Worm (Caenorhabditis elegans) whole organism, L2 larva: ENCODE data around the gene nhr-260.

Experiments used
- C34F6.9 ChIP-seq: fragments of 150-350 bp; optimal IDR thresholded peaks from 2 replicates; lab custom pipeline; 2014; ENCODE audit warnings: missing biosample characterization, missing genetic modification characterization
- F13H6.1 ChIP-seq: sonication (generic microtip); optimal IDR thresholded peaks from 2 replicates; lab custom pipeline; 2016; ENCODE audit warnings: missing genetic modification characterization, missing compliant biosample characterization
- R02D3.7 ChIP-seq: fragments of 150-350 bp; optimal IDR thresholded peaks from 2 replicates; lab custom pipeline; 2014; ENCODE audit warnings: missing biosample characterization, missing genetic modification characterization
- Y55F3AM.14 ChIP-seq: fragments of 200-800 bp; sonication (Bioruptor generic); optimal IDR thresholded peaks from 2 replicates; lab custom pipeline; 2018; ENCODE audit warnings: mild to moderate bottlenecking, missing genetic modification characterization, missing compliant biosample characterization
- ZK546.5 ChIP-seq: sonication (generic microtip); optimal IDR thresholded peaks from 2 replicates; lab custom pipeline; 2017; ENCODE audit warnings: missing biosample characterization, missing genetic modification characterization
- alr-1 ChIP-seq: fragments of 150-350 bp; optimal IDR thresholded peaks from 2 replicates; lab custom pipeline; 2014; ENCODE audit warnings: missing biosample characterization, missing genetic modification characterization
- aly-2 ChIP-seq: fragments of 150-350 bp; optimal IDR thresholded peaks from 2 replicates; lab custom pipeline; 2014; ENCODE audit warnings: missing biosample characterization, missing genetic modification characterization
- blmp-1 ChIP-seq: sonication (generic microtip); optimal IDR thresholded peaks from 2 replicates; lab custom pipeline; 2017; ENCODE audit warnings: missing genetic modification characterization, mild to moderate bottlenecking, missing compliant biosample characterization, antibody characterized with exemption, moderate library complexity; ENCODE audit not compliant: insufficient read depth
- ceh-16 ChIP-seq: fragments of 150-350 bp; optimal IDR thresholded peaks from 2 replicates; lab custom pipeline; 2014; ENCODE audit warnings: missing biosample characterization, missing genetic modification characterization
- ceh-82 ChIP-seq: fragments of 150-350 bp; optimal IDR thresholded peaks from 2 replicates; lab custom pipeline; 2014; ENCODE audit warnings: missing biosample characterization, missing genetic modification characterization
- crh-2 ChIP-seq: sonication (generic microtip); optimal IDR thresholded peaks from 2 replicates; lab custom pipeline; 2017; ENCODE audit warnings: missing biosample characterization, missing genetic modification characterization
- egl-27 ChIP-seq: sonication (generic microtip); optimal IDR thresholded peaks from 3 replicates; lab custom pipeline; 2017; ENCODE audit warnings: missing biosample characterization, missing genetic modification reagents, missing genetic modification characterization
- elt-1 ChIP-seq: fragments of 150-350 bp; optimal IDR thresholded peaks from 2 replicates; lab custom pipeline; 2014; ENCODE audit warnings: missing biosample characterization, missing genetic modification characterization
- elt-3 ChIP-seq: sonication (generic microtip); optimal IDR thresholded peaks from 2 replicates; lab custom pipeline; 2017; ENCODE audit warnings: missing biosample characterization, missing genetic modification characterization
- fos-1 ChIP-seq: fragments of 150-350 bp; optimal IDR thresholded peaks from 2 replicates; lab custom pipeline; 2014; ENCODE audit warnings: missing biosample characterization, missing genetic modification characterization
- lin-11 ChIP-seq: fragments of 150-350 bp; sonication (generic microtip); optimal IDR thresholded peaks from 2 replicates; lab custom pipeline; 2014; ENCODE audit warnings: missing biosample characterization, missing genetic modification characterization, inconsistent platforms, mixed read lengths
- lin-13 ChIP-seq: fragments of 150-350 bp; optimal IDR thresholded peaks from 2 replicates; lab custom pipeline; 2014; ENCODE audit warnings: missing biosample characterization, missing genetic modification reagents, missing genetic modification characterization
- lsy-2 ChIP-seq, 2 experiments: fragments of 150-350 bp in 1 of 2; sonication (generic microtip) in 1 of 2; optimal IDR thresholded peaks; 2 replicates each; lab custom pipeline; 2014 to 2017; ENCODE audit warnings: missing biosample characterization in 2 of 2, missing genetic modification characterization in 2 of 2
- mab-5 ChIP-seq: fragments of 150-350 bp; optimal IDR thresholded peaks from 2 replicates; lab custom pipeline; 2014; ENCODE audit warnings: missing biosample characterization, missing genetic modification characterization
- mbf-1 ChIP-seq: sonication (generic microtip); optimal IDR thresholded peaks from 2 replicates; lab custom pipeline; 2017; ENCODE audit warnings: missing biosample characterization, missing genetic modification characterization
- mdl-1 ChIP-seq, 2 experiments: fragments of 150-350 bp in 1 of 2; sonication (generic microtip) in 1 of 2; optimal IDR thresholded peaks; 2 replicates each; lab custom pipeline; 2017; ENCODE audit warnings: missing biosample characterization in 2 of 2, missing genetic modification characterization in 2 of 2
- nhr-10 ChIP-seq: sonication (generic microtip); optimal IDR thresholded peaks from 2 replicates; lab custom pipeline; 2017; ENCODE audit warnings: missing biosample characterization, missing genetic modification characterization
- nhr-11 ChIP-seq: fragments of 150-350 bp; optimal IDR thresholded peaks from 2 replicates; lab custom pipeline; 2014; ENCODE audit warnings: missing biosample characterization, missing genetic modification characterization
- nhr-12 ChIP-seq: fragments of 150-350 bp; optimal IDR thresholded peaks from 2 replicates; lab custom pipeline; 2014; ENCODE audit warnings: missing biosample characterization, missing genetic modification characterization
- nhr-129 ChIP-seq: fragments of 150-350 bp; optimal IDR thresholded peaks from 2 replicates; lab custom pipeline; 2014; ENCODE audit warnings: missing biosample characterization, missing genetic modification characterization
- nhr-23 ChIP-seq: fragments of 150-350 bp; optimal IDR thresholded peaks from 2 replicates; lab custom pipeline; 2014; ENCODE audit warnings: missing biosample characterization, missing genetic modification reagents, missing genetic modification characterization
- nhr-237 ChIP-seq: fragments of 150-350 bp; optimal IDR thresholded peaks from 2 replicates; lab custom pipeline; 2014; ENCODE audit warnings: missing biosample characterization, missing genetic modification characterization
- nhr-25 ChIP-seq: fragments of 150-350 bp; sonication (generic microtip); optimal IDR thresholded peaks from 3 replicates; lab custom pipeline; 2014; ENCODE audit warnings: missing biosample characterization, missing genetic modification characterization
- nhr-6 ChIP-seq: fragments of 150-350 bp; optimal IDR thresholded peaks from 2 replicates; lab custom pipeline; 2014; ENCODE audit warnings: missing biosample characterization, missing genetic modification characterization
- peb-1 ChIP-seq: fragments of 150-350 bp; optimal IDR thresholded peaks from 2 replicates; lab custom pipeline; 2014; ENCODE audit warnings: missing biosample characterization, missing genetic modification characterization
- sma-3 ChIP-seq: sonication (generic microtip); optimal IDR thresholded peaks from 2 replicates; lab custom pipeline; 2016; ENCODE audit warnings: missing genetic modification reagents, missing genetic modification characterization, missing compliant biosample characterization
- sma-9 ChIP-seq, 2 experiments: fragments of 150-350 bp in 1 of 2; sonication (generic microtip) in 1 of 2; optimal IDR thresholded peaks; 2 replicates each; lab custom pipeline; 2014 to 2016; ENCODE audit warnings: missing genetic modification characterization in 2 of 2, mild to moderate bottlenecking in 1 of 2, missing biosample characterization in 1 of 2, missing compliant biosample characterization in 1 of 2, missing genetic modification reagents in 1 of 2, moderate library complexity in 1 of 2
- snpc-4 ChIP-seq: fragments of 150-350 bp; optimal IDR thresholded peaks from 2 replicates; lab custom pipeline; 2014; ENCODE audit warnings: missing biosample characterization, missing genetic modification characterization
- unc-39 ChIP-seq: fragments of 150-350 bp; optimal IDR thresholded peaks from 2 replicates; lab custom pipeline; 2014; ENCODE audit warnings: missing biosample characterization, missing genetic modification characterization
- unc-55 ChIP-seq: fragments of 150-350 bp; sonication (generic microtip); optimal IDR thresholded peaks from 3 replicates; lab custom pipeline; 2014; ENCODE audit warnings: missing biosample characterization, missing genetic modification reagents, missing genetic modification characterization
- unc-62 ChIP-seq: fragments of 150-350 bp; optimal IDR thresholded peaks from 2 replicates; lab custom pipeline; 2014; ENCODE audit warnings: missing biosample characterization, missing genetic modification reagents, missing genetic modification characterization

nhr-260 gene

DNA sequence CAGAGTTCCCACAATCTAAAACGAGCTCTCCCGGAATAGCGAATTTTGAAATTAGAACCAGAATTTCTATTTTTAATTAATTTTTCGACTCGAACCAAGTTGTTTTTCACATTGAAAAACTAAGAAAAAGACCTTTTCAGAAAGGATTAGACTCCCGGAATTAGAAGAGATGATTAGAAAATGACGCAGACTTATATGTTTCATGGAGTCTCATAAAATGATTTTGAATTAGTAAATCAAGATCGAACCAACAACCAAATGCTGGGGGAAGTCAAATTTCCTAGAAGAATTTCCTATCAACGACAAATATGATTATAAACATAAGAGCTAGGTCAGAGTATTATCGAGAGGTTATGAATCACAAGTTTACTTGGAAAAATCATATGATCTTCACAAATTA, 22.8 kb downstream of the nhr-260 start:
- no peak for TF ChIP-seq lsy-2 (tag; optimal IDR thresholded peaks at IDR 0.05; lab: Kevin White, UChicago)
- TF ChIP-seq C34F6.9, result peak; percentile 14

DNA sequence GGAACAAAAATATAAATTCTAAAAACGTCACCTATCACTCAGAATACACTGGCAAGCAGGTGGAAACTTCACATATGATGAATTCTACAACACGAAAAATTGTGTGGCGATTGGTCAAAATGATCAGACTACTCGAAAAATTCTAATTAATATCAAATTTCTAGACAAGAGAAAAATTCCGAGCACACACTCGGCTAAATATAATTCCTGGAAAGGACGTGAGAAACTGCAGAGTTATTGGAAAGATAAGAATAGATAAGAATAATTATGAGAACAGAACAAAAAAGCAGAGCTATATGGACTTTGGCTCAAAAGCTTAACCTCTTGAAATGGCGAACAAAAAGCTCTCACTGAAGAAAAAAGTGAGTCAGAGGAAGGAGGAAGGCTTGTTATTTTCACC, 24.2 kb downstream of the nhr-260 start:
- no peak for TF ChIP-seq crh-2 (tag; lab: Kevin White, UChicago)
- no peak for TF ChIP-seq elt-1 (tag; lab: Kevin White, UChicago)
- no peak for TF ChIP-seq sma-3 (GFP tag; lab: Kevin White, UChicago)
- TF ChIP-seq ceh-16 (tag; lab: Kevin White, UChicago), result no peak
- no peak for TF ChIP-seq alr-1 (tag; lab: Kevin White, UChicago)
- no peak for TF ChIP-seq peb-1
- no peak for TF ChIP-seq R02D3.7
- no peak for TF ChIP-seq snpc-4 (tag; lab: Kevin White, UChicago)
- TF ChIP-seq F13H6.1 (tag; lab: Kevin White, UChicago), result no peak
- TF ChIP-seq lin-13 (GFP tag; lab: Kevin White, UChicago), result no peak
- no peak for TF ChIP-seq unc-55 (GFP tag; lab: Kevin White, UChicago)
- TF ChIP-seq unc-39 (tag; lab: Kevin White, UChicago), result no peak
- TF ChIP-seq C34F6.9, result no peak
- TF ChIP-seq nhr-12 (tag; lab: Kevin White, UChicago), result no peak
- no peak for TF ChIP-seq mbf-1
- no peak for TF ChIP-seq nhr-10 (tag; lab: Kevin White, UChicago)

DNA sequence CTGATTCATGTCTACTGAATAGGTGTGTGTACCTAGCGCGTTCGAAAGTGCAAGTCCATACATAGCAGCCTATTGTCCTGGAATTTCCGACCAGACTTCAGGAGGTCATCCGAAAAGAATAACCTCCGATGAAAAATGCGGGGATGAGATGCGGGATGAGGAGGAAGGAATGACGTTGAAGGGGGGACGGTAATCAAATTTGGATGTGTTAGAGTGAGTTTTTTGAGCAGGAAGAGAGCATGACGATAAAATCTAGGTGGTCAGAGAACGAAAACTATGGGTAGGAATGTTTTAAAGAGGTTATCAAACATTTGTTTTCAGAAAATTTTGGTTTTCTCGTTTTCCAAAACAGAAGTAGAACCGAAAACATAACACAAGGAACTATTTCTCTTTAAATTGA, 25.4 kb downstream of the nhr-260 start:
- no peak for TF ChIP-seq elt-3
- TF ChIP-seq sma-9 (GFP tag; optimal IDR thresholded peaks at IDR 0.05; lab: Kevin White, UChicago), result peak; percentile 28
- no peak for TF ChIP-seq sma-9 (tag; optimal IDR thresholded peaks at IDR 0.05; lab: Kevin White, UChicago)
- no peak for TF ChIP-seq egl-27 (tag; lab: Kevin White, UChicago)
- TF ChIP-seq, all 48 proteins: peak for 1

DNA sequence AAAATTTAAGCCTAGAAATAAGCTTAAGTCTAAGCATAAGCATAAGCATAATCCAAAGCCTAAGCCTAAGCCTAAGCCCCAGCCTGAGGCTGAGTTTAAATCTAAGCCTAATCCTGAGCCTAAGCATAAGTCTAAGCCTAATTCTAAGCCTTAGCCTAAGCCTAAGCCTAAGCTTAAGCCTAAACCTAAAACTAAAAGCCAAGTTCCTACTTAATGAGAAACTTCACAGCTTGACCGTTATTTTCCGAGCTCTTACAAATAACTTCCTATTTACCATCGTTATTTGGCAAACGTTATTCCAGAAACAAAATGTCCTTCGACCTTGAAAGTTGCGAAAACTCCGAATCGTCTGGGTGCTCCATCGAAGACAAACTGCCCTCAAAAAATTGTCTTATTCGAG, 29.7 kb downstream of the nhr-260 start, which contains the start of gene C38C3.4:
Gene C38C3.4 (plus strand): TSS at position 301 of the 400 bp plus-strand sequence.
- no peak for TF ChIP-seq elt-1 (tag; lab: Kevin White, UChicago)
- TF ChIP-seq mbf-1, result no peak

ce11 chrV:1480841-1481240, 30.6 kb downstream of the nhr-260 start:
- TF ChIP-seq fos-1 (tag; lab: Kevin White, UChicago) (no peak), sma-9 (GFP tag; optimal IDR thresholded peaks at IDR 0.05; lab: Kevin White, UChicago) (peak; percentile 6), sma-9 (tag; optimal IDR thresholded peaks at IDR 0.05; lab: Kevin White, UChicago) (no peak), mab-5 (tag; lab: Kevin White, UChicago) (no peak), nhr-25 (tag; lab: Kevin White, UChicago) (no peak), peb-1 (no peak), sma-3 (GFP tag; lab: Kevin White, UChicago) (no peak), nhr-129 (peak; percentile 58), F13H6.1 (tag; lab: Kevin White, UChicago) (peak; percentile 58), C34F6.9 (no peak), ceh-16 (tag; lab: Kevin White, UChicago) (no peak)

- TF ChIP-seq alr-1 (tag; lab: Kevin White, UChicago) (no peak), nhr-23 (tag; lab: Kevin White, UChicago) (no peak), blmp-1 (tag; lab: Kevin White, UChicago) (no peak), mdl-1 (tag; optimal IDR thresholded peaks at IDR 0.05; lab: Kevin White, UChicago) (no peak), crh-2 (tag; lab: Kevin White, UChicago) (no peak), aly-2 (tag; lab: Kevin White, UChicago) (no peak), ceh-82 (tag; lab: Kevin White, UChicago) (no peak), lsy-2 (tag; optimal IDR thresholded peaks at IDR 0.05; lab: Kevin White, UChicago) (no peak), mab-5 (tag; lab: Kevin White, UChicago) (no peak), lin-11 (tag; lab: Kevin White, UChicago) (no peak), F13H6.1 (tag; lab: Kevin White, UChicago) (no peak), nhr-11 (tag; lab: Kevin White, UChicago) (no peak), R02D3.7 (no peak), fos-1 (tag; lab: Kevin White, UChicago) (no peak), Y55F3AM.14 (GFP tag; lab: Kevin White, UChicago) (no peak), ZK546.5 (tag; lab: Kevin White, UChicago) (no peak), nhr-6 (tag; lab: Kevin White, UChicago) (no peak), nhr-129 (no peak), nhr-237 (tag; lab: Kevin White, UChicago) (no peak), unc-62 (GFP tag; lab: Kevin White, UChicago) (no peak)
- TF ChIP-seq, all 48 proteins: peak for 0
Measured at ce11 chrV:1476841-1477240, 34.6 kb downstream of the nhr-260 start.
